Fruit fly (Drosophila melanogaster) whole organism, embryonic: Measurements from ENCODE around the gene CG10874.
A peak's percentile ranks its signal among the peaks of the same experiment; 100 is the strongest.

Experiments
- CG10267 ChIP-seq: fragments of 200-800 bp; sonication (Bioruptor generic); optimal IDR thresholded peaks from 2 replicates; lab custom pipeline; 2018; ENCODE audit warnings: missing biosample characterization, mild to moderate bottlenecking, missing genetic modification characterization, moderate library complexity
- CG13894 ChIP-seq: fragments of 200-800 bp; sonication (Bioruptor generic); optimal IDR thresholded peaks from 3 replicates; lab custom pipeline; 2018; ENCODE audit warnings: missing biosample characterization, mild to moderate bottlenecking, missing genetic modification characterization, moderate library complexity
- CG14710 ChIP-seq: fragments of 200-800 bp; sonication (Bioruptor generic); optimal IDR thresholded peaks from 3 replicates; lab custom pipeline; 2019; ENCODE audit warnings: missing biosample characterization, mild to moderate bottlenecking, missing genetic modification characterization, moderate library complexity
- CG15269 ChIP-seq: fragments of 200-800 bp; sonication (Bioruptor generic); optimal IDR thresholded peaks from 2 replicates; lab custom pipeline; 2018; ENCODE audit warnings: missing biosample characterization, mild to moderate bottlenecking, missing genetic modification characterization, moderate library complexity
- CG1603 ChIP-seq: fragments of 200-800 bp; sonication (Bioruptor generic); optimal IDR thresholded peaks from 2 replicates; lab custom pipeline; 2019; ENCODE audit warnings: missing biosample characterization, mild to moderate bottlenecking, missing genetic modification characterization, moderate library complexity
- CG17568 ChIP-seq: fragments of 200-800 bp; sonication (Bioruptor generic); optimal IDR thresholded peaks from 2 replicates; lab custom pipeline; 2018; ENCODE audit warnings: missing biosample characterization, mild to moderate bottlenecking, missing genetic modification characterization, moderate library complexity
- CG2678 ChIP-seq: fragments of 200-800 bp; sonication (Bioruptor generic); optimal IDR thresholded peaks from 3 replicates; lab custom pipeline; 2019; ENCODE audit warnings: missing biosample characterization, mild to moderate bottlenecking, missing genetic modification characterization, moderate library complexity
- CG31365 ChIP-seq: fragments of 200-800 bp; sonication (Bioruptor generic); optimal IDR thresholded peaks from 2 replicates; lab custom pipeline; 2018; ENCODE audit warnings: missing biosample characterization, mild to moderate bottlenecking, missing genetic modification characterization
- CG32772 ChIP-seq: fragments of 200-800 bp; sonication (Bioruptor generic); IDR thresholded peaks from 2 replicates; pipeline ENCODE4 v1.3.6; 2022; ENCODE audit warnings: missing biosample characterization, missing genetic modification characterization
- CG4707 ChIP-seq: fragments of 200-800 bp; sonication (Bioruptor generic); optimal IDR thresholded peaks from 2 replicates; lab custom pipeline; 2018; ENCODE audit warnings: missing biosample characterization, mild to moderate bottlenecking, missing genetic modification characterization, moderate library complexity
- CG5180 ChIP-seq: fragments of 200-800 bp; sonication (Bioruptor generic); optimal IDR thresholded peaks from 3 replicates; lab custom pipeline; 2017; ENCODE audit warnings: missing biosample characterization, missing genetic modification characterization, mild to moderate bottlenecking, moderate library complexity, missing genetic modification reagents
- CG5245 ChIP-seq: fragments of 200-800 bp; sonication (Bioruptor generic); optimal IDR thresholded peaks from 3 replicates; lab custom pipeline; 2016; ENCODE audit warnings: missing biosample characterization, missing genetic modification characterization
- CG6765 ChIP-seq: fragments of 200-800 bp; sonication (Bioruptor generic); optimal IDR thresholded peaks from 3 replicates; lab custom pipeline; 2017; ENCODE audit warnings: missing biosample characterization, mild to moderate bottlenecking, missing genetic modification characterization
- CG6813 ChIP-seq: fragments of 200-800 bp; sonication (Bioruptor generic); optimal IDR thresholded peaks from 2 replicates; lab custom pipeline; 2017; ENCODE audit warnings: missing biosample characterization, missing genetic modification characterization, mild to moderate bottlenecking, moderate library complexity, missing genetic modification reagents
- CG7271 ChIP-seq: fragments of 200-800 bp; sonication (Bioruptor generic); optimal IDR thresholded peaks from 2 replicates; lab custom pipeline; 2018; ENCODE audit warnings: missing biosample characterization, mild to moderate bottlenecking, missing genetic modification characterization, moderate library complexity
- CG7745 ChIP-seq: fragments of 200-800 bp; sonication (Bioruptor generic); optimal IDR thresholded peaks from 2 replicates; lab custom pipeline; 2018; ENCODE audit warnings: missing biosample characterization, mild to moderate bottlenecking, missing genetic modification characterization, moderate library complexity
- CTCF ChIP-seq: fragments of 200-800 bp; sonication (Bioruptor generic); optimal IDR thresholded peaks from 2 replicates; lab custom pipeline; 2017; ENCODE audit warnings: missing biosample characterization, mild to moderate bottlenecking, missing genetic modification characterization, moderate library complexity
- CrebB ChIP-seq: fragments of 200-800 bp; sonication (Bioruptor generic); optimal IDR thresholded peaks from 3 replicates; lab custom pipeline; 2018; ENCODE audit warnings: missing biosample characterization, mild to moderate bottlenecking, missing genetic modification characterization
- D ChIP-seq, 2 experiments: fragments of 200-800 bp in 1 of 2; fragments of >200 bp in 1 of 2; sonication (Bioruptor generic) in 1 of 2; optimal IDR thresholded peaks; 2 replicates in 1 of 2; 3 replicates in 1 of 2; lab custom pipeline; 2017; ENCODE audit warnings: mild to moderate bottlenecking in 1 of 2, missing biosample characterization in 1 of 2, missing genetic modification characterization in 1 of 2, missing genetic modification reagents in 1 of 2
- Fer1 ChIP-seq: fragments of 200-800 bp; sonication (Bioruptor generic); optimal IDR thresholded peaks from 2 replicates; lab custom pipeline; 2017; ENCODE audit warnings: missing biosample characterization, mild to moderate bottlenecking, missing genetic modification characterization
- Fer3 ChIP-seq: fragments of 200-800 bp; sonication (Bioruptor generic); optimal IDR thresholded peaks from 2 replicates; lab custom pipeline; 2018; ENCODE audit warnings: missing biosample characterization, mild to moderate bottlenecking, missing genetic modification characterization, moderate library complexity
- H15 ChIP-seq: fragments of 200-800 bp; sonication (Bioruptor generic); IDR thresholded peaks from 3 replicates; pipeline ENCODE4 v1.3.6; 2022; ENCODE audit warnings: missing biosample characterization, missing genetic modification characterization
- HLH54F ChIP-seq: fragments of 200-800 bp; sonication (Bioruptor generic); optimal IDR thresholded peaks from 3 replicates; lab custom pipeline; 2016; ENCODE audit warnings: missing biosample characterization, missing genetic modification characterization
- Hmr ChIP-seq: fragments of 200-800 bp; sonication (Bioruptor generic); optimal IDR thresholded peaks from 3 replicates; lab custom pipeline; 2017; ENCODE audit warnings: mild to moderate bottlenecking, missing biosample characterization, missing genetic modification reagents, missing genetic modification characterization
- Lim3 ChIP-seq: fragments of 200-800 bp; sonication (Bioruptor generic); IDR thresholded peaks from 2 replicates; pipeline ENCODE4 v1.3.6; 2022; ENCODE audit warnings: missing biosample characterization, missing genetic modification characterization
- Mes4 ChIP-seq: fragments of 200-800 bp; sonication (Bioruptor generic); optimal IDR thresholded peaks from 2 replicates; lab custom pipeline; 2016; ENCODE audit warnings: missing biosample characterization, missing genetic modification characterization
- NfI ChIP-seq: fragments of 200-800 bp; sonication (Bioruptor generic); optimal IDR thresholded peaks from 3 replicates; lab custom pipeline; 2018; ENCODE audit warnings: missing biosample characterization, mild to moderate bottlenecking, missing genetic modification characterization, moderate library complexity
- PHDP ChIP-seq: fragments of 200-800 bp; sonication (Bioruptor generic); optimal IDR thresholded peaks from 3 replicates; lab custom pipeline; 2018; ENCODE audit warnings: missing biosample characterization, mild to moderate bottlenecking, missing genetic modification characterization, moderate library complexity
- Rx ChIP-seq: fragments of 200-800 bp; sonication (Bioruptor generic); IDR thresholded peaks from 2 replicates; pipeline ENCODE4 v1.3.6; 2022; ENCODE audit warnings: missing biosample characterization, missing genetic modification characterization
- Sin3A ChIP-seq: fragments of >200 bp; optimal IDR thresholded peaks from 2 replicates; lab custom pipeline; 2018
- Sox100B ChIP-seq: fragments of 200-800 bp; sonication (Bioruptor generic); optimal IDR thresholded peaks from 3 replicates; lab custom pipeline; 2018; ENCODE audit warnings: missing biosample characterization, mild to moderate bottlenecking, missing genetic modification characterization
- Taf1 ChIP-seq: fragments of 200-800 bp; sonication (Bioruptor generic); IDR thresholded peaks from 2 replicates; pipeline ENCODE4 v1.3.6; 2022; ENCODE audit warnings: missing biosample characterization, missing genetic modification characterization
- caup ChIP-seq: fragments of 200-800 bp; sonication (Bioruptor generic); optimal IDR thresholded peaks from 3 replicates; lab custom pipeline; 2017; ENCODE audit warnings: missing biosample characterization, mild to moderate bottlenecking, missing genetic modification characterization, moderate library complexity; ENCODE audit not compliant: severe bottlenecking
- croc ChIP-seq: fragments of 200-800 bp; sonication (Bioruptor generic); conservative IDR thresholded peaks from 3 replicates; pipeline ENCODE4 v1.3.6; 2022; ENCODE audit warnings: missing biosample characterization, missing genetic modification characterization
- cwo ChIP-seq: fragments of 200-800 bp; sonication (Bioruptor generic); optimal IDR thresholded peaks from 3 replicates; lab custom pipeline; 2017; ENCODE audit warnings: missing biosample characterization, missing genetic modification characterization, mild to moderate bottlenecking, moderate library complexity, missing genetic modification reagents
- dati ChIP-seq: fragments of 200-800 bp; sonication (Bioruptor generic); IDR thresholded peaks from 2 replicates; pipeline ENCODE4 v1.3.6; 2022; ENCODE audit warnings: missing biosample characterization, missing genetic modification characterization
- ewg ChIP-seq: fragments of 200-800 bp; sonication (Bioruptor generic); optimal IDR thresholded peaks from 3 replicates; lab custom pipeline; 2017; ENCODE audit warnings: mild to moderate bottlenecking, missing biosample characterization, missing genetic modification reagents, missing genetic modification characterization
- exex ChIP-seq: fragments of 200-800 bp; sonication (Bioruptor generic); optimal IDR thresholded peaks from 4 replicates; lab custom pipeline; 2018; ENCODE audit warnings: missing biosample characterization, mild to moderate bottlenecking, missing genetic modification characterization, moderate library complexity
- fd3F ChIP-seq: fragments of 200-800 bp; sonication (Bioruptor generic); optimal IDR thresholded peaks from 2 replicates; lab custom pipeline; 2018; ENCODE audit warnings: missing biosample characterization, mild to moderate bottlenecking, missing genetic modification characterization, moderate library complexity
- ham ChIP-seq: fragments of 200-800 bp; sonication (Bioruptor generic); IDR thresholded peaks from 2 replicates; pipeline ENCODE4 v1.3.6; 2022; ENCODE audit warnings: missing biosample characterization, missing genetic modification characterization
- sens-2 ChIP-seq: fragments of 200-800 bp; sonication (Bioruptor generic); IDR thresholded peaks from 2 replicates; pipeline ENCODE4 v1.3.6; 2022; ENCODE audit warnings: missing biosample characterization, missing genetic modification characterization
- shn ChIP-seq: fragments of 200-800 bp; sonication (Bioruptor generic); optimal IDR thresholded peaks from 3 replicates; lab custom pipeline; 2016; ENCODE audit warnings: missing biosample characterization, missing genetic modification characterization
- sim ChIP-seq: fragments of 200-800 bp; sonication (Bioruptor generic); IDR thresholded peaks from 2 replicates; pipeline ENCODE4 v1.3.6; 2022; ENCODE audit warnings: missing biosample characterization, missing genetic modification characterization
- sna ChIP-seq: fragments of 200-800 bp; sonication (Bioruptor generic); IDR thresholded peaks from 2 replicates; pipeline ENCODE4 v1.3.6; 2022; ENCODE audit warnings: missing biosample characterization, missing genetic modification characterization; ENCODE audit not compliant: partially characterized antibody
- tna ChIP-seq: fragments of 200-800 bp; sonication (Bioruptor generic); IDR thresholded peaks from 2 replicates; pipeline ENCODE4 v1.3.6; 2022; ENCODE audit warnings: missing biosample characterization, missing genetic modification characterization; ENCODE audit not compliant: partially characterized antibody
- trem ChIP-seq: fragments of 200-800 bp; optimal IDR thresholded peaks from 3 replicates; lab custom pipeline; 2019; ENCODE audit warnings: missing biosample characterization, mild to moderate bottlenecking, missing genetic modification characterization, moderate library complexity
- vvl ChIP-seq: fragments of 200-800 bp; sonication (Bioruptor generic); IDR thresholded peaks from 2 replicates; pipeline ENCODE4 v1.3.6; 2022; ENCODE audit warnings: missing biosample characterization, missing genetic modification characterization
- wek ChIP-seq: fragments of 200-800 bp; sonication (Bioruptor generic); optimal IDR thresholded peaks from 3 replicates; lab custom pipeline; 2018; ENCODE audit warnings: missing biosample characterization, mild to moderate bottlenecking, missing genetic modification characterization, moderate library complexity
- z ChIP-seq: fragments of 200-800 bp; sonication (Bioruptor generic); IDR thresholded peaks from 3 replicates; pipeline ENCODE4 v1.3.6; 2022; ENCODE audit warnings: missing biosample characterization, missing genetic modification characterization

The CG10874 gene

DNA sequence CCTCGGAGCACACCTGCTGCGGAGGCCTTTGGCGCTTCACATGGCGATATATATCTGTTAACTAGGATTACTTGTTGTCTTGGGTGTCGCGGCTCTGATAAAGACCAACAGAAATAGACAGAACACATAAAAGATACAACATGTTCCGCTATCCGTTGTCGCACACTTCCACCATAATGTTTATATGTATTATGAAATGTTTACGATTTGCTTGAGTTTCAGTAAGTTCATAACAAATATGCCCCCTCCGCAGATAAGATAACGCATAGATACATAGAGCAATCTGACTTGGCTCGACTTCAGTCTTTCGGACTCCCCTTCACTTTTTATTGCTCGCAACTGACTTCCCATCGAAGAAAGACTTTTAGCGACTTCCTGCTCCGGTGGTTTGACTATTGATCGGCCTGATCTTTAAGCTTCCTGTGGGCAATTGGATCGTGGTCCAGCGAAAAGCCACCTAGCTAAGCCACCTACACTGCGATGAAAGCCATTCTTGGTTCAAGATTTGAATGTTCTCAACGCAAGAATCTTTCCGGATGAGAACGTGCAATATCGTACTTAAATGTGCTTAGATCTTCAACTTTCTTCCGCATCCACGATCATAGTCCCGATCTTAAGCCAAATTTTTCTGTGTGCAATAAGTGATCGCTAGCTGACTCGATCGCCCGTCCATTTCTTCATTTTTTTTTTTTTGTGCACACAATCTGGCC lies 23.8 kb downstream of the CG10874 start (continued):
- TF ChIP-seq Mes4 (no peak), CG31365 (peak; percentile 57), CTCF (no peak), Taf1 (no peak), ewg (GFP tag; lab: Kevin White, UChicago) (no peak), HLH54F (GFP tag; lab: Kevin White, UChicago) (no peak), PHDP (tag; lab: Kevin White, UChicago) (peak; percentile 41), CG32772 (GFP tag; lab: Robert Waterston, UW) (no peak), Sox100B (GFP tag; lab: Kevin White, UChicago) (peak; percentile 20), wek (GFP tag; lab: Kevin White, UChicago) (peak; percentile 73), Sin3A (lab: Kevin White, UChicago) (no peak), Hmr (peak; percentile 34), caup (GFP tag; lab: Kevin White, UChicago) (peak; percentile 69), CG5245 (GFP tag; lab: Kevin White, UChicago) (no peak), croc (no peak), CG6765 (GFP tag; lab: Kevin White, UChicago) (peak; percentile 29), vvl (GFP tag; lab: Robert Waterston, UW) (no peak), CG4707 (GFP tag; lab: Kevin White, UChicago) (peak; percentile 38), exex (tag; lab: Kevin White, UChicago) (peak; percentile 67), CG7271 (tag; lab: Kevin White, UChicago) (no peak), CG14710 (tag; lab: Kevin White, UChicago) (peak; percentile 1), D (optimal IDR thresholded peaks at IDR 0.05; lab: Kevin White, UChicago) (no peak), D (GFP tag; optimal IDR thresholded peaks at IDR 0.05; lab: Kevin White, UChicago) (no peak), sens-2 (GFP tag; lab: Robert Waterston, UW) (0 out of 2 replicates have a peak, but pooled peaks have one; percentile 26), H15 (GFP tag; lab: Robert Waterston, UW) (no peak), z (no peak), CrebB (tag; lab: Kevin White, UChicago) (peak; percentile 62), NfI (GFP tag; lab: Kevin White, UChicago) (no peak), CG2678 (peak; percentile 67), Rx (GFP tag; lab: Robert Waterston, UW) (no peak), CG7745 (tag; lab: Kevin White, UChicago) (peak; percentile 16), CG15269 (tag; lab: Kevin White, UChicago) (peak; percentile 46), fd3F (GFP tag; lab: Kevin White, UChicago) (no peak), dati (no peak), tna (GFP tag; lab: Robert Waterston, UW) (no peak), CG13894 (tag; lab: Kevin White, UChicago) (peak; percentile 40), Lim3 (GFP tag; lab: Robert Waterston, UW) (0 out of 2 replicates have a peak, but pooled peaks have one; percentile 6), ham (GFP tag; lab: Robert Waterston, UW) (no peak), sim (GFP tag; lab: Robert Waterston, UW) (no peak), CG1603 (tag; lab: Kevin White, UChicago) (peak; percentile 38), sna (no peak), trem (tag; lab: Kevin White, UChicago) (no peak), CG5180 (GFP tag; lab: Kevin White, UChicago) (peak; percentile 50), CG17568 (GFP tag; lab: Kevin White, UChicago) (peak; percentile 74), cwo (peak; percentile 19), CG10267 (no peak), CG6813 (GFP tag; lab: Kevin White, UChicago) (peak; percentile 70), Fer3 (peak; percentile 12), shn (GFP tag; lab: Kevin White, UChicago) (no peak), Fer1 (GFP tag; lab: Kevin White, UChicago) (peak; percentile 65)
